Worm (Caenorhabditis elegans) whole organism, mixed stage, embryonic: ENCODE measurements around the gene F56D6.6.

Source experiments
- M03D4.4 ChIP-seq: sonication (generic microtip); optimal IDR thresholded peaks from 2 replicates; lab custom pipeline; 2017; ENCODE audit warnings: mild to moderate bottlenecking, missing genetic modification characterization, missing compliant biosample characterization
- bed-3 ChIP-seq: fragments of 200-800 bp; sonication (Bioruptor generic); optimal IDR thresholded peaks from 3 replicates; lab custom pipeline; 2018; ENCODE audit warnings: mild to moderate bottlenecking, missing genetic modification characterization, moderate library complexity, missing compliant biosample characterization
- blmp-1 ChIP-seq: fragments of 150-350 bp; optimal IDR thresholded peaks from 2 replicates; lab custom pipeline; 2014; ENCODE audit warnings: missing biosample characterization, missing genetic modification characterization
- ceh-39 ChIP-seq: fragments of 150-350 bp; optimal IDR thresholded peaks from 2 replicates; lab custom pipeline; 2014; ENCODE audit warnings: missing biosample characterization, missing genetic modification characterization
- ceh-43 ChIP-seq: fragments of 200-800 bp; sonication (Bioruptor generic); optimal IDR thresholded peaks from 2 replicates; lab custom pipeline; 2018; ENCODE audit warnings: mild to moderate bottlenecking, missing genetic modification characterization, moderate library complexity, missing compliant biosample characterization
- ceh-83 ChIP-seq: fragments of 200-800 bp; sonication (Bioruptor generic); optimal IDR thresholded peaks from 2 replicates; lab custom pipeline; 2018; ENCODE audit warnings: mild to moderate bottlenecking, missing genetic modification characterization, missing compliant biosample characterization
- ces-1 ChIP-seq: fragments of 150-350 bp; optimal IDR thresholded peaks from 2 replicates; lab custom pipeline; 2014; ENCODE audit warnings: missing biosample characterization, missing genetic modification reagents, missing genetic modification characterization
- cnd-1 ChIP-seq: fragments of 200-800 bp; sonication (Bioruptor generic); optimal IDR thresholded peaks from 2 replicates; lab custom pipeline; 2018; ENCODE audit warnings: mild to moderate bottlenecking, missing genetic modification characterization, missing compliant biosample characterization
- drap-1 ChIP-seq: fragments of 200-800 bp; sonication (Bioruptor generic); optimal IDR thresholded peaks from 3 replicates; lab custom pipeline; 2018; ENCODE audit warnings: mild to moderate bottlenecking, missing genetic modification characterization, missing compliant biosample characterization
- elt-1 ChIP-seq: sonication (generic microtip); optimal IDR thresholded peaks from 2 replicates; lab custom pipeline; 2017; ENCODE audit warnings: missing genetic modification characterization, mild to moderate bottlenecking, missing compliant biosample characterization, antibody characterized with exemption, moderate library complexity, borderline replicate concordance; ENCODE audit not compliant: insufficient read depth
- elt-3 ChIP-seq: fragments of 150-350 bp; optimal IDR thresholded peaks from 2 replicates; lab custom pipeline; 2014; ENCODE audit warnings: missing biosample characterization, missing genetic modification characterization
- flh-1 ChIP-seq: fragments of 200-800 bp; sonication (Bioruptor generic); optimal IDR thresholded peaks from 2 replicates; lab custom pipeline; 2018; ENCODE audit warnings: mild to moderate bottlenecking, missing genetic modification characterization, moderate library complexity, missing compliant biosample characterization
- ham-2 ChIP-seq: fragments of 200-800 bp; sonication (Bioruptor generic); optimal IDR thresholded peaks from 2 replicates; lab custom pipeline; 2018; ENCODE audit warnings: mild to moderate bottlenecking, missing genetic modification characterization, missing compliant biosample characterization
- hlh-1 ChIP-seq: fragments of 150-350 bp; optimal IDR thresholded peaks from 2 replicates; lab custom pipeline; 2014; ENCODE audit warnings: missing biosample characterization, missing genetic modification reagents, missing genetic modification characterization
- lin-13 ChIP-seq: fragments of 150-350 bp; optimal IDR thresholded peaks from 2 replicates; lab custom pipeline; 2014; ENCODE audit warnings: missing biosample characterization, missing genetic modification characterization
- lsy-2 ChIP-seq: fragments of 150-350 bp; optimal IDR thresholded peaks from 2 replicates; lab custom pipeline; 2014; ENCODE audit warnings: missing biosample characterization, missing genetic modification characterization
- mab-5 ChIP-seq: fragments of 150-350 bp; optimal IDR thresholded peaks from 2 replicates; lab custom pipeline; 2014; ENCODE audit warnings: missing biosample characterization, missing genetic modification characterization
- mep-1 ChIP-seq: fragments of 150-350 bp; optimal IDR thresholded peaks from 2 replicates; lab custom pipeline; 2017; ENCODE audit warnings: missing biosample characterization, missing genetic modification reagents, missing genetic modification characterization, inconsistent platforms
- nhr-12 ChIP-seq: fragments of 150-350 bp; optimal IDR thresholded peaks from 2 replicates; lab custom pipeline; 2014; ENCODE audit warnings: missing biosample characterization, missing genetic modification characterization
- nhr-2 ChIP-seq: fragments of 150-350 bp; optimal IDR thresholded peaks from 2 replicates; lab custom pipeline; 2014; ENCODE audit warnings: missing biosample characterization, missing genetic modification characterization
- nhr-237 ChIP-seq: fragments of 150-350 bp; optimal IDR thresholded peaks from 2 replicates; lab custom pipeline; 2014; ENCODE audit warnings: missing biosample characterization, missing genetic modification characterization
- nhr-28 ChIP-seq: fragments of 150-350 bp; optimal IDR thresholded peaks from 2 replicates; lab custom pipeline; 2014; ENCODE audit warnings: missing biosample characterization, missing genetic modification characterization
- nhr-76 ChIP-seq: sonication (generic microtip); optimal IDR thresholded peaks from 2 replicates; lab custom pipeline; 2017; ENCODE audit warnings: missing biosample characterization, missing genetic modification characterization
- pha-4 ChIP-seq: fragments of 150-350 bp; optimal IDR thresholded peaks from 2 replicates; lab custom pipeline; 2018; ENCODE audit warnings: missing biosample characterization, missing genetic modification reagents, missing genetic modification characterization
- sem-2 ChIP-seq: fragments of 200-800 bp; sonication (Bioruptor generic); optimal IDR thresholded peaks from 2 replicates; lab custom pipeline; 2018; ENCODE audit warnings: mild to moderate bottlenecking, missing genetic modification characterization, missing compliant biosample characterization
- snpc-4 ChIP-seq: fragments of 150-350 bp; optimal IDR thresholded peaks from 2 replicates; lab custom pipeline; 2014; ENCODE audit warnings: missing biosample characterization, missing genetic modification characterization
- sptf-1 ChIP-seq: sonication (generic microtip); optimal IDR thresholded peaks from 2 replicates; lab custom pipeline; 2017; ENCODE audit warnings: mild to moderate bottlenecking, missing genetic modification characterization, moderate library complexity, missing compliant biosample characterization
- tbx-8 ChIP-seq: fragments of 200-800 bp; sonication (Bioruptor generic); optimal IDR thresholded peaks from 2 replicates; lab custom pipeline; 2018; ENCODE audit warnings: mild to moderate bottlenecking, missing genetic modification characterization, moderate library complexity, missing compliant biosample characterization
- unc-120 ChIP-seq: sonication (generic microtip); optimal IDR thresholded peaks from 2 replicates; lab custom pipeline; 2017; ENCODE audit warnings: missing genetic modification characterization, missing compliant biosample characterization; ENCODE audit not compliant: poor library complexity, severe bottlenecking
- unc-39 ChIP-seq: fragments of 150-350 bp; optimal IDR thresholded peaks from 2 replicates; lab custom pipeline; 2014; ENCODE audit warnings: missing biosample characterization, missing genetic modification characterization
- unc-62 ChIP-seq: fragments of 150-350 bp; optimal IDR thresholded peaks from 2 replicates; lab custom pipeline; 2014; ENCODE audit warnings: missing biosample characterization, missing genetic modification reagents, missing genetic modification characterization
- zip-8 ChIP-seq: fragments of 150-350 bp; optimal IDR thresholded peaks from 2 replicates; lab custom pipeline; 2014; ENCODE audit warnings: missing biosample characterization, missing genetic modification characterization
- ztf-11 ChIP-seq: fragments of 150-350 bp; optimal IDR thresholded peaks from 2 replicates; lab custom pipeline; 2014; ENCODE audit warnings: missing biosample characterization, missing genetic modification characterization

F56D6.6 gene

DNA sequence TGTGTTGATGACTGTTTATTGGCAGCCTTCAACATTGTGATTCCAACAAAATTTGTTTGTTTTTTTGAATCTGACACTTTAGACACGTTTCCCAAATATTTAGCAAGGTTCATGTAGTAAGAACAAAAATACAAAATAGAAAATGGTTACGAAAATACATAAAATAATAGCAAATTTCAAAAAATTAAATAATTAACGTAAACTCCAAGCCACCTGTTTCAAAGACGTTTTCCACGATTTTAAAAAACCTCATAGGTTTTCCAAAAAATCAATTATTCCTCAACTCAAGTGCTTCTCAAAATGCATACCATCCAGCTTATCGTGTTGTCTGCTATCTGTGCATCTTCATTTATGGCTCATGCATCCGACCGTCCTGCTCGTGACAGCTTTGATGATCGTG is 14.3 kb downstream of the F56D6.6 start, which contains the start of gene F56D6.14:
Gene F56D6.14 (plus strand): TSS at position 301 of the 400 bp plus-strand sequence.
- TF ChIP-seq nhr-28 = no peak
- TF ChIP-seq nhr-2 (tag; lab: Kevin White, UChicago) = no peak
- TF ChIP-seq sptf-1 (tag; lab: Kevin White, UChicago) = no peak
- no peak for TF ChIP-seq ham-2 (GFP tag; lab: Kevin White, UChicago)
- no peak for TF ChIP-seq lsy-2
- no peak for TF ChIP-seq mab-5
- no peak for TF ChIP-seq ztf-11 (tag; lab: Kevin White, UChicago)
- TF ChIP-seq ces-1 (GFP tag; lab: Kevin White, UChicago) = no peak
- no peak for TF ChIP-seq flh-1
- no peak for TF ChIP-seq ceh-39
- TF ChIP-seq sem-2 (GFP tag; lab: Kevin White, UChicago) = no peak
- no peak for TF ChIP-seq cnd-1 (tag; lab: Kevin White, UChicago)
- no peak for TF ChIP-seq hlh-1 (tag; lab: Kevin White, UChicago)
- TF ChIP-seq elt-3 (tag; lab: Kevin White, UChicago) = no peak
- no peak for TF ChIP-seq nhr-237 (tag; lab: Kevin White, UChicago)
- no peak for TF ChIP-seq lin-13 (tag; lab: Kevin White, UChicago)
- no peak for TF ChIP-seq nhr-76 (tag; lab: Kevin White, UChicago)
- TF ChIP-seq drap-1 (GFP tag; lab: Kevin White, UChicago) = no peak
- no peak for TF ChIP-seq mep-1 (tag; lab: Kevin White, UChicago)
- no peak for TF ChIP-seq elt-1
- TF ChIP-seq, all 35 proteins: peak for 0

DNA sequence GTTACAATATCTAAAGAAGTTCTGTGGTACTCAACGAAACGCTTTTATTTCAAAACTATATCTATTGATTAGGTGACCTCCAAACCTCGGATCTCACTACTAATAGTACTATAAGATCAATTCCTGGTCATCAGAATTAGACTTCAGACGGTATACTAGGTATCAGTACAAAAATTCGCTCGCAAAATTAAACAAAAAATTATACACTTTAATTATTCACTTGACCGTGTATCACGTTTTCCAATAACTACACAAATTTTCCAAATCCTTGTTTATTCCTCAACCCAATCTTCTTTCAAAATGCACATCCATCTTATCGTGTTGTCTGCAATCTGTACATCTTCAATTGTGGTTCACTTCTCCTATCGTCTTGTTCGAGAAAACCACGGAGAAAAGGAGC is 15.1 kb downstream of the F56D6.6 start, which contains the start of gene F56D6.23:
Gene F56D6.23 (plus strand): TSS at position 301 of the 400 bp plus-strand sequence.
- TF ChIP-seq sem-2 (GFP tag; lab: Kevin White, UChicago) (no peak), ztf-11 (tag; lab: Kevin White, UChicago) (no peak), elt-1 (no peak), unc-39 (tag; lab: Kevin White, UChicago) (no peak), unc-62 (GFP tag; lab: Kevin White, UChicago) (no peak), elt-3 (tag; lab: Kevin White, UChicago) (no peak), nhr-28 (no peak), hlh-1 (tag; lab: Kevin White, UChicago) (no peak), snpc-4 (no peak), ham-2 (GFP tag; lab: Kevin White, UChicago) (no peak), ceh-39 (no peak), tbx-8 (GFP tag; lab: Kevin White, UChicago) (no peak), nhr-2 (tag; lab: Kevin White, UChicago) (no peak), unc-120 (tag; lab: Kevin White, UChicago) (no peak)

DNA sequence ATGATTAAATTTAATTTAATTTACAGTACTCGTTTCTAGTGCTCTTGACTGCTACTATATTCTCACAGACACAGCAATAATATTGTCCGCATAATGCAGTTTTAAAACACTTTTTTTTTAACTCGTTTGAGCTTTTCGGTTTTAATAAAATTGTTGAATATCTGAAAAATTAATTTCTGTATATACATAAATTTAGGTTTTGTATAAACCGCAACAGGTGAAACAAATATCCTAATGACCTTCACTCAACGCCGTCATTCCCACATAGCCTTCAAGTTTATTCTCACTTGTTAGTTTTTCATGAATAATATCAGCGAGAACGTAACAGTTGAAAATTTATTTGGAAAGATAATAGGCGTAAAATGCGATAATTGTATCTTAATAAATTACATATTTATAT is 16.5 kb downstream of the F56D6.6 start, which contains the start of gene srz-19:
Gene srz-19 (plus strand): TSS at position 301 of the 400 bp plus-strand sequence.
- TF ChIP-seq nhr-12 (tag; lab: Kevin White, UChicago) = no peak
- TF ChIP-seq ztf-11 (tag; lab: Kevin White, UChicago) = no peak
- no peak for TF ChIP-seq mab-5
- no peak for TF ChIP-seq bed-3 (GFP tag; lab: Kevin White, UChicago)
- no peak for TF ChIP-seq nhr-28
- TF ChIP-seq sem-2 (GFP tag; lab: Kevin White, UChicago) = no peak
- no peak for TF ChIP-seq pha-4 (tag; lab: Kevin White, UChicago)
- no peak for TF ChIP-seq unc-39 (tag; lab: Kevin White, UChicago)
- no peak for TF ChIP-seq zip-8 (tag; lab: Kevin White, UChicago)
- TF ChIP-seq ceh-83 (GFP tag; lab: Kevin White, UChicago) = no peak

DNA sequence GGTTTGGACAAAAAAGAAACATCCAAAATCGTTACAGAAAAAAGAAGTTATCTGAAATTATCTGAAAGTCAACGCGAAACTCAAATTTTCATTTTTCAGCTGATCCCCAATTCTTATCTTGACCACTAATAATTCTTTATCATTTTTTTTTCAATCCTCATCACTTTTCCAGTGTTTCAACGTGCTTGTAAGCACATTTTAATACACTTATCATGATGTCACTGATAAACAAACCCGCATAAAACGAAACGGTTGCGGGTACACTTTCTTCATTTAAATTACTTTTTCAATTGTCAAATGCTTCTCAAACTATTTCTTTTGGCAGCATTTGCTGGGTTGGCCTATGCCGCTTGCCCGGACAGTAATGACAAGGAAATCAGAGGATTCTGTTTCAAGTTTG is 18.8 kb downstream of the F56D6.6 start, which contains the start of gene clec-67:
Gene clec-67 (plus strand): TSS at position 268 of the 400 bp plus-strand sequence.
- no peak for TF ChIP-seq ceh-43 (GFP tag; lab: Kevin White, UChicago)
- no peak for TF ChIP-seq pha-4 (tag; lab: Kevin White, UChicago)
- TF ChIP-seq ztf-11 (tag; lab: Kevin White, UChicago) = no peak
- TF ChIP-seq nhr-76 (tag; lab: Kevin White, UChicago) = no peak
- no peak for TF ChIP-seq blmp-1 (tag; lab: Kevin White, UChicago)
- no peak for TF ChIP-seq M03D4.4 (tag; lab: Kevin White, UChicago)
- no peak for TF ChIP-seq elt-3 (tag; lab: Kevin White, UChicago)
- TF ChIP-seq sem-2 (GFP tag; lab: Kevin White, UChicago) = no peak
- TF ChIP-seq lsy-2 = no peak
